Fruit fly (Drosophila melanogaster): ENCODE measurements around the gene Ubc84D.

Ubc84D gene

dm6 chr3R:7504989-7505761 lies 14.1 kb downstream of the Ubc84D start, which contains the start of gene alpha-Est9 (continued):
- TF ChIP-seq hbn (GFP tag; IDR thresholded peaks at IDR 0.05; ENCODE audit: partially characterized antibody) (no peak), rib (GFP tag; IDR thresholded peaks at IDR 0.05) (peak; percentile 73), pfk (GFP tag; optimal IDR thresholded peaks at IDR 0.05) (no peak), CG15514 (GFP tag; optimal IDR thresholded peaks at IDR 0.05) (peak; percentile 27), sob (GFP tag; IDR thresholded peaks at IDR 0.05) (peak; percentile 55; the same call in 1 of the 2 replicates), Pdp1 (GFP tag; optimal IDR thresholded peaks at IDR 0.05) (peak in 1 of 2 experiments; percentile 38), gcm (GFP tag; optimal IDR thresholded peaks at IDR 0.05) (no peak), zen (tag; optimal IDR thresholded peaks at IDR 0.05) (no peak), CG8290 (GFP tag; optimal IDR thresholded peaks at IDR 0.05) (no peak), CG8290 (tag; optimal IDR thresholded peaks at IDR 0.05) (peak in 1 of 2 experiments; percentile 74), CG1832 (GFP tag; optimal IDR thresholded peaks at IDR 0.05) (no peak), CG14014 (GFP tag; IDR thresholded peaks at IDR 0.05) (0 out of 2 replicates have a peak, but pooled peaks have one; percentile 31), Dad (GFP tag; optimal IDR thresholded peaks at IDR 0.05) (no peak), pita (GFP tag; optimal IDR thresholded peaks at IDR 0.05) (no peak), CG3726 (GFP tag; IDR thresholded peaks at IDR 0.05) (no peak), usp (GFP tag; optimal IDR thresholded peaks at IDR 0.05) (no peak), gsb-n (tag; optimal IDR thresholded peaks at IDR 0.05) (no peak), CG6765 (GFP tag; optimal IDR thresholded peaks at IDR 0.05) (no peak), NFAT (GFP tag; IDR thresholded peaks at IDR 0.05) (peak; percentile 45; the same call in 1 of the 2 replicates), grau (tag; optimal IDR thresholded peaks at IDR 0.05) (peak; percentile 11), CG15601 (tag; optimal IDR thresholded peaks at IDR 0.05) (no peak), CG11247 (GFP tag; IDR thresholded peaks at IDR 0.05) (0 out of 2 replicates have a peak, but pooled peaks have one; percentile 10), Fer1 (GFP tag; optimal IDR thresholded peaks at IDR 0.05) (peak; percentile 45), CG11723 (GFP tag; optimal IDR thresholded peaks at IDR 0.05) (no peak), hb (GFP tag; IDR thresholded peaks at IDR 0.05; ENCODE audit: partially characterized antibody) (no peak), emc (GFP tag; optimal IDR thresholded peaks at IDR 0.05) (no peak), CG16813 (GFP tag; IDR thresholded peaks at IDR 0.05; ENCODE audit: partially characterized antibody) (no peak), Adf1 (GFP tag; IDR thresholded peaks at IDR 0.05) (peak; percentile 17; the same call in 1 of the 2 replicates), mirr (GFP tag; optimal IDR thresholded peaks at IDR 0.05) (peak; percentile 78), Meics (GFP tag; optimal IDR thresholded peaks at IDR 0.05) (peak; percentile 29), dysf (GFP tag; IDR thresholded peaks at IDR 0.05) (peak; percentile 25; the same call in 1 of the 3 replicates), CG5953 (GFP tag; IDR thresholded peaks at IDR 0.05) (no peak), CG34224 (GFP tag; IDR thresholded peaks at IDR 0.05; ENCODE audit: partially characterized antibody) (0 out of 3 replicates have a peak, but pooled peaks have one; percentile 22), CG12769 (tag; optimal IDR thresholded peaks at IDR 0.05) (peak; percentile 57), tgo (GFP tag; IDR thresholded peaks at IDR 0.05) (no peak), HmgZ (tag; optimal IDR thresholded peaks at IDR 0.05) (peak; percentile 11), grn (GFP tag; optimal IDR thresholded peaks at IDR 0.05) (peak; percentile 65), ci (GFP tag; IDR thresholded peaks at IDR 0.05) (no peak), CG13894 (tag; optimal IDR thresholded peaks at IDR 0.05) (peak; percentile 95), lbe (GFP tag; optimal IDR thresholded peaks at IDR 0.05) (peak; percentile 25), Rfx (GFP tag; IDR thresholded peaks at IDR 0.05) (peak; percentile 50; the same call in 1 of the 2 replicates), CG34376 (GFP tag; optimal IDR thresholded peaks at IDR 0.05) (peak; percentile 93), Dfd (GFP tag; optimal IDR thresholded peaks at IDR 0.05) (no peak), CG6272 (GFP tag; IDR thresholded peaks at IDR 0.05) (no peak), CG13287 (GFP tag; IDR thresholded peaks at IDR 0.05; ENCODE audit: partially characterized antibody) (peak; percentile 43; the same call in 1 of the 2 replicates), GATAe (GFP tag; conservative IDR thresholded peaks at IDR 0.05) (peak; percentile 8; the same call in 1 of the 2 replicates), HLH54F (GFP tag; optimal IDR thresholded peaks at IDR 0.05) (no peak), Hmr (GFP tag; optimal IDR thresholded peaks at IDR 0.05) (peak; percentile 52)
